Worm (Caenorhabditis elegans): ENCODE data around the gene cnx-1.

ce11 chrIII:9806968-9807559 is 9.9 kb downstream of the cnx-1 start, which contains the start of gene ZK632.4:
- TF ChIP-seq elt-1 (tag; optimal IDR thresholded peaks at IDR 0.05) (no peak), aly-2 (tag; optimal IDR thresholded peaks at IDR 0.05) (no peak), R02D3.7 (tag; optimal IDR thresholded peaks at IDR 0.05) (no peak), zag-1 (tag; optimal IDR thresholded peaks at IDR 0.05) (no peak), F13H6.1 (tag; optimal IDR thresholded peaks at IDR 0.05) (no peak), mab-5 (tag; optimal IDR thresholded peaks at IDR 0.05) (no peak), nhr-77 (tag; optimal IDR thresholded peaks at IDR 0.05) (no peak), skn-1 (tag; optimal IDR thresholded peaks at IDR 0.05) (no peak), lin-11 (tag; optimal IDR thresholded peaks at IDR 0.05) (no peak), Y55F3AM.14 (GFP tag; optimal IDR thresholded peaks at IDR 0.05) (no peak), ztf-4 (tag; optimal IDR thresholded peaks at IDR 0.05) (no peak), elt-3 (tag; optimal IDR thresholded peaks at IDR 0.05) (no peak)
